Fruit fly (Drosophila melanogaster): ENCODE data around the gene CG7149.

DNA sequence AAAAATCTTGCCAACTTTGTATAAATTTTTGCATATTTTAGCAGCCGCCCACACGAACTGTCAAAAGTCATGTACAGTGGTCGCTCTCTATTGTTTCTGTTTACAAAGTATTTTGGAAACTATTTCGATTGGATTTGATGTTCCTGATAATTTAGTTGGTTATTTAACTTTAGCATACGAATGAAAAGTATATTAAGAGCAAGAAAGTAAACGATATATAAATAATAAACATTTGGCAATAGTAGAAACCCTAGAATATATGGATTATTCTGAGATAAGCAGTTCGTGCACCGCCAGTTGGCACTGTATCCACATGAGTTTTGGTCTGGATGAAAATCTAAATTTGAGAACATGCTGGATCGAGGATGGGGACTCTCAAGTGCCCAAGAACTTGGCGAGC lies 42.9 kb upstream of the CG7149 start:
- TF ChIP-seq CG7045 (GFP tag; optimal IDR thresholded peaks at IDR 0.05) (no peak), CG12768 (GFP tag; optimal IDR thresholded peaks at IDR 0.05) (no peak), toe (GFP tag; optimal IDR thresholded peaks at IDR 0.05) (no peak), cnc (optimal IDR thresholded peaks at IDR 0.05) (no peak), CG1620 (GFP tag; optimal IDR thresholded peaks at IDR 0.05) (no peak), Clk (GFP tag; optimal IDR thresholded peaks at IDR 0.05) (no peak), Crg-1 (GFP tag; optimal IDR thresholded peaks at IDR 0.05) (no peak), Hr96 (GFP tag; optimal IDR thresholded peaks at IDR 0.05) (peak; percentile 1), kay (GFP tag; ENCODE audit: borderline replicate concordance) (no peak)
